Fruit fly (Drosophila melanogaster) whole organism, prepupa: ENCODE results near the gene CG6791.

Experiments used
- CG16779 ChIP-seq: fragments of 200-800 bp; sonication (Bioruptor generic); optimal IDR thresholded peaks from 3 replicates; lab custom pipeline; 2017; ENCODE audit warnings: missing biosample characterization, mild to moderate bottlenecking, missing genetic modification characterization
- CG3919 ChIP-seq: fragments of 200-800 bp; sonication (Bioruptor generic); optimal IDR thresholded peaks from 3 replicates; lab custom pipeline; 2016; ENCODE audit warnings: missing biosample characterization, missing genetic modification characterization
- CG6808 ChIP-seq: fragments of 200-800 bp; sonication (Bioruptor generic); optimal IDR thresholded peaks from 3 replicates; lab custom pipeline; 2017; ENCODE audit warnings: missing biosample characterization, missing genetic modification characterization, mild to moderate bottlenecking, moderate library complexity, missing genetic modification reagents
- CG8632 ChIP-seq: fragments of 200-800 bp; sonication (Bioruptor generic); optimal IDR thresholded peaks from 3 replicates; lab custom pipeline; 2016; ENCODE audit warnings: missing biosample characterization, missing genetic modification characterization
- Eip75B ChIP-seq: fragments of 200-800 bp; sonication (Bioruptor generic); optimal IDR thresholded peaks from 3 replicates; lab custom pipeline; 2016; ENCODE audit warnings: missing biosample characterization, missing genetic modification characterization
- Ets96B ChIP-seq: fragments of 200-800 bp; optimal IDR thresholded peaks from 2 replicates; lab custom pipeline; 2019; ENCODE audit warnings: missing biosample characterization, mild to moderate bottlenecking, missing genetic modification characterization, moderate library complexity
- Gug ChIP-seq: fragments of 200-800 bp; sonication (Bioruptor generic); IDR thresholded peaks from 2 replicates; pipeline ENCODE4 v1.3.6; 2022; ENCODE audit warnings: missing biosample characterization, missing genetic modification characterization
- Hr39 ChIP-seq: fragments of 200-800 bp; sonication (Bioruptor generic); optimal IDR thresholded peaks from 2 replicates; lab custom pipeline; 2016; ENCODE audit warnings: missing biosample characterization, missing genetic modification characterization
- acj6 ChIP-seq: fragments of 200-800 bp; sonication (Bioruptor generic); optimal IDR thresholded peaks from 3 replicates; lab custom pipeline; 2016; ENCODE audit warnings: missing biosample characterization, missing genetic modification characterization
- eg ChIP-seq: fragments of 200-800 bp; sonication (Bioruptor generic); IDR thresholded peaks from 3 replicates; pipeline ENCODE4 v1.3.6; 2022; ENCODE audit warnings: missing biosample characterization, missing genetic modification characterization
- salr ChIP-seq, 2 experiments: fragments of 200-800 bp; sonication (Bioruptor generic); optimal IDR thresholded peaks; 3 replicates each; lab custom pipeline; 2016 to 2018; ENCODE audit warnings: missing biosample characterization in 2 of 2, missing genetic modification characterization in 2 of 2, mild to moderate bottlenecking in 1 of 2

- no peak for TF ChIP-seq Eip75B (GFP tag; lab: Kevin White, UChicago)
- TF ChIP-seq CG16779 (tag; lab: Kevin White, UChicago) = no peak
- TF ChIP-seq Hr39 (GFP tag; lab: Kevin White, UChicago) = no peak
- no peak for TF ChIP-seq acj6 (GFP tag; lab: Kevin White, UChicago)
- no peak for TF ChIP-seq eg (GFP tag; lab: Robert Waterston, UW)
- no peak for TF ChIP-seq CG6808 (GFP tag; lab: Kevin White, UChicago)
- no peak for TF ChIP-seq CG8632 (GFP tag; lab: Kevin White, UChicago)
- TF ChIP-seq Ets96B = no peak
- TF ChIP-seq Gug = no peak
- no peak for TF ChIP-seq CG3919 (GFP tag; lab: Kevin White, UChicago)
- no peak for TF ChIP-seq salr (GFP tag; optimal IDR thresholded peaks at IDR 0.05; lab: Kevin White, UChicago)
Observed at dm6 chr3R:11626571-11626970, 36.6 kb upstream of the CG6791 start, which contains the start of the genes CG6813 and CG18764.
